Fruit fly (Drosophila melanogaster) whole organism, wandering third instar larva: Measurements from ENCODE around the gene ds.

ENCODE experiments used
- Abd-B ChIP-seq: fragments of >200 bp; optimal IDR thresholded peaks from 2 replicates; lab custom pipeline; 2017; ENCODE audit warnings: missing biosample characterization, missing genetic modification characterization
- CG32264 ChIP-seq: fragments of 200-800 bp; sonication (Bioruptor generic); optimal IDR thresholded peaks from 2 replicates; lab custom pipeline; 2016; ENCODE audit warnings: missing biosample characterization, missing genetic modification characterization
- HLH106 ChIP-seq: fragments of 200-800 bp; optimal IDR thresholded peaks from 3 replicates; lab custom pipeline; 2019; ENCODE audit warnings: missing biosample characterization, mild to moderate bottlenecking, missing genetic modification characterization, moderate library complexity
- Hr78 ChIP-seq: fragments of >200 bp; optimal IDR thresholded peaks from 2 replicates; lab custom pipeline; 2017; ENCODE audit warnings: missing biosample characterization, missing genetic modification characterization
- brk ChIP-seq: fragments of 200-800 bp; sonication (Bioruptor generic); optimal IDR thresholded peaks from 2 replicates; lab custom pipeline; 2016; ENCODE audit warnings: missing biosample characterization, mild to moderate bottlenecking, missing genetic modification characterization
- pan ChIP-seq: fragments of >200 bp; optimal IDR thresholded peaks from 2 replicates; lab custom pipeline; 2017
- psq ChIP-seq: fragments of 200-800 bp; sonication (Bioruptor generic); optimal IDR thresholded peaks from 3 replicates; lab custom pipeline; 2017; ENCODE audit warnings: missing biosample characterization, mild to moderate bottlenecking, missing genetic modification characterization, moderate library complexity

dm6 chr2L:723799-724531, 9.2 kb upstream of the ds start:
- TF ChIP-seq pan (lab: Kevin White, UChicago) (no peak), brk (GFP tag; lab: Kevin White, UChicago) (no peak), Abd-B (GFP tag; lab: Kevin White, UChicago) (no peak), Hr78 (no peak), HLH106 (tag; lab: Kevin White, UChicago) (no peak), psq (GFP tag; lab: Kevin White, UChicago) (no peak), CG32264 (no peak)
